Fruit fly (Drosophila melanogaster): ENCODE data around the gene ND-42.

DNA sequence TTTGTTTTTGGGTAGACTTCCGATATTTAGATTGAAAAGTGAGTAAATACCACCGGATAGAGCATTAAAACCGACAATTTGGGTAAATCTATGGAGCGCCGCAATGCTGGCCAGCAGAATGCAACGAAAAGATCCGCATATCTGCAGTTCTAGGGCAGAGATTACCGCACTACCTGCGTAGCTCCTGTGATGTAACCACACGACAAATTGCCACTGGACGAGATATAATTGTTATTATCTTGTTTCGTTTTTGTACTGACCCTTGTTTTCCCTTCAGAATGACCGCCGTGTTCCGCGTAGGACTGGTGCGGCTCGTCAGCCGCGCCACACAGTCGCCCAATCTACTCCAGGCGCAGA lies 212 bp downstream of the ND-42 start:
- TF ChIP-seq Myc (optimal IDR thresholded peaks at IDR 0.05) (no peak), h (optimal IDR thresholded peaks at IDR 0.05) (no peak), psq (optimal IDR thresholded peaks at IDR 0.05) (no peak), ttk (optimal IDR thresholded peaks at IDR 0.05) (no peak)
